Worm (Caenorhabditis elegans): ENCODE measurements around the gene Y46C8AL.11.

Gene Y46C8AL.11

ce11 chrIV:3912598-3912997, 30.5 kb upstream of the Y46C8AL.11 start, which contains the start of gene F56D6.20:
Gene F56D6.20 (plus strand): TSS chrIV:3912898.
- TF ChIP-seq nhr-11 (tag; optimal IDR thresholded peaks at IDR 0.05), result no peak
- TF ChIP-seq nhr-77 (tag; optimal IDR thresholded peaks at IDR 0.05), result no peak
- TF ChIP-seq elt-3 (tag; optimal IDR thresholded peaks at IDR 0.05), result no peak
- no peak for TF ChIP-seq snpc-4 (tag; optimal IDR thresholded peaks at IDR 0.05)
- no peak for TF ChIP-seq nhr-12 (tag; optimal IDR thresholded peaks at IDR 0.05)
- no peak for TF ChIP-seq ceh-82 (tag; optimal IDR thresholded peaks at IDR 0.05)
- no peak for TF ChIP-seq ama-1 (optimal IDR thresholded peaks at IDR 0.05)
- TF ChIP-seq Y55F3AM.14 (GFP tag; optimal IDR thresholded peaks at IDR 0.05), result no peak
- no peak for TF ChIP-seq crh-2 (tag; optimal IDR thresholded peaks at IDR 0.05)
- no peak for TF ChIP-seq unc-39 (tag; optimal IDR thresholded peaks at IDR 0.05)
- no peak for TF ChIP-seq ztf-11 (tag; optimal IDR thresholded peaks at IDR 0.05)
- no peak for TF ChIP-seq sma-9 (GFP tag; optimal IDR thresholded peaks at IDR 0.05)
- TF ChIP-seq sma-9 (tag; optimal IDR thresholded peaks at IDR 0.05), result no peak
- TF ChIP-seq zag-1 (tag; optimal IDR thresholded peaks at IDR 0.05), result no peak
- no peak for TF ChIP-seq unc-55 (GFP tag; optimal IDR thresholded peaks at IDR 0.05)

- TF ChIP-seq aly-2 (tag; optimal IDR thresholded peaks at IDR 0.05) (no peak), ceh-82 (tag; optimal IDR thresholded peaks at IDR 0.05) (no peak), F13H6.1 (tag; optimal IDR thresholded peaks at IDR 0.05) (no peak), nhr-129 (tag; optimal IDR thresholded peaks at IDR 0.05) (no peak), fos-1 (tag; optimal IDR thresholded peaks at IDR 0.05) (no peak), lsy-2 (tag; optimal IDR thresholded peaks at IDR 0.05) (no peak)
Observed at ce11 chrIV:3914462-3914861, 28.6 kb upstream of the Y46C8AL.11 start, which contains the start of gene F56D6.19. Gene F56D6.19 (plus strand): TSS chrIV:3914762.

- no peak for TF ChIP-seq nhr-10 (tag; optimal IDR thresholded peaks at IDR 0.05)
- TF ChIP-seq unc-55 (GFP tag; optimal IDR thresholded peaks at IDR 0.05), result no peak
- no peak for TF ChIP-seq peb-1 (tag; optimal IDR thresholded peaks at IDR 0.05)
- TF ChIP-seq elt-3 (tag; optimal IDR thresholded peaks at IDR 0.05), result no peak
- no peak for TF ChIP-seq nhr-12 (tag; optimal IDR thresholded peaks at IDR 0.05)
- TF ChIP-seq fos-1 (tag; optimal IDR thresholded peaks at IDR 0.05), result no peak
- TF ChIP-seq C34F6.9 (tag; optimal IDR thresholded peaks at IDR 0.05), result no peak
- TF ChIP-seq elt-1 (tag; optimal IDR thresholded peaks at IDR 0.05), result no peak
- TF ChIP-seq nhr-237 (tag; optimal IDR thresholded peaks at IDR 0.05), result no peak
- TF ChIP-seq nhr-25 (tag; optimal IDR thresholded peaks at IDR 0.05), result no peak
- TF ChIP-seq nhr-11 (tag; optimal IDR thresholded peaks at IDR 0.05), result no peak
- no peak for TF ChIP-seq nhr-21 (tag; optimal IDR thresholded peaks at IDR 0.05)
Observed at ce11 chrIV:3915296-3915695, 27.8 kb upstream of the Y46C8AL.11 start, which contains the start of gene srz-20. Gene srz-20 (plus strand): TSS chrIV:3915596.

- TF ChIP-seq blmp-1 (tag; optimal IDR thresholded peaks at IDR 0.05; ENCODE audit: insufficient read depth) (no peak), F13H6.1 (tag; optimal IDR thresholded peaks at IDR 0.05) (no peak), ztf-11 (tag; optimal IDR thresholded peaks at IDR 0.05) (no peak), sma-9 (GFP tag; optimal IDR thresholded peaks at IDR 0.05) (no peak), sma-9 (tag; optimal IDR thresholded peaks at IDR 0.05) (no peak), mbf-1 (tag; optimal IDR thresholded peaks at IDR 0.05) (no peak), alr-1 (tag; optimal IDR thresholded peaks at IDR 0.05) (no peak), nhr-11 (tag; optimal IDR thresholded peaks at IDR 0.05) (no peak), R02D3.7 (tag; optimal IDR thresholded peaks at IDR 0.05) (no peak), mdl-1 (tag; optimal IDR thresholded peaks at IDR 0.05) (no peak), nhr-6 (tag; optimal IDR thresholded peaks at IDR 0.05) (no peak), fos-1 (tag; optimal IDR thresholded peaks at IDR 0.05) (no peak)
Observed at ce11 chrIV:3917405-3917804, 25.7 kb upstream of the Y46C8AL.11 start, which contains the start of gene F56D6.14. Gene F56D6.14 (plus strand): TSS chrIV:3917705.

ce11 chrIV:3918160-3918559, 24.9 kb upstream of the Y46C8AL.11 start, which contains the start of gene F56D6.23:
Gene F56D6.23 (plus strand): TSS chrIV:3918460.
- TF ChIP-seq F13H6.1 (tag; optimal IDR thresholded peaks at IDR 0.05) (no peak), peb-1 (tag; optimal IDR thresholded peaks at IDR 0.05) (no peak), gmeb-1 (tag; optimal IDR thresholded peaks at IDR 0.05) (no peak), mdl-1 (tag; optimal IDR thresholded peaks at IDR 0.05) (no peak), ZK546.5 (tag; optimal IDR thresholded peaks at IDR 0.05) (no peak), nhr-21 (tag; optimal IDR thresholded peaks at IDR 0.05) (no peak), unc-62 (GFP tag; optimal IDR thresholded peaks at IDR 0.05) (no peak), crh-2 (tag; optimal IDR thresholded peaks at IDR 0.05) (no peak)
